Fruit fly (Drosophila melanogaster) whole organism, embryonic: Measurements from ENCODE around the gene Fas2.

Source experiments
- BtbVII ChIP-seq: fragments of 200-800 bp; sonication (Bioruptor generic); optimal IDR thresholded peaks from 3 replicates; lab custom pipeline; 2017; ENCODE audit warnings: missing biosample characterization, mild to moderate bottlenecking, missing genetic modification characterization
- CG10147 ChIP-seq: fragments of 200-800 bp; sonication (Bioruptor generic); optimal IDR thresholded peaks from 2 replicates; lab custom pipeline; 2019; ENCODE audit warnings: missing biosample characterization, mild to moderate bottlenecking, missing genetic modification characterization, moderate library complexity
- CG10267 ChIP-seq: fragments of 200-800 bp; sonication (Bioruptor generic); optimal IDR thresholded peaks from 2 replicates; lab custom pipeline; 2018; ENCODE audit warnings: missing biosample characterization, mild to moderate bottlenecking, missing genetic modification characterization, moderate library complexity
- CG10274 ChIP-seq: fragments of 200-800 bp; sonication (Bioruptor generic); optimal IDR thresholded peaks from 3 replicates; lab custom pipeline; 2017; ENCODE audit warnings: missing biosample characterization, mild to moderate bottlenecking, missing genetic modification characterization
- CG10431 ChIP-seq: fragments of 200-800 bp; sonication (Bioruptor generic); optimal IDR thresholded peaks from 3 replicates; lab custom pipeline; 2018; ENCODE audit warnings: missing biosample characterization, mild to moderate bottlenecking, missing genetic modification characterization
- CG10959 ChIP-seq: fragments of 200-800 bp; sonication (Bioruptor generic); IDR thresholded peaks from 2 replicates; pipeline ENCODE4 v1.3.6; 2022; ENCODE audit warnings: missing biosample characterization, missing genetic modification characterization
- CG11695 ChIP-seq: fragments of 200-800 bp; sonication (Bioruptor generic); IDR thresholded peaks from 3 replicates; pipeline ENCODE4 v1.3.6; 2022; ENCODE audit warnings: missing biosample characterization, missing genetic modification characterization
- CG12942 ChIP-seq: fragments of 200-800 bp; sonication (Bioruptor generic); optimal IDR thresholded peaks from 3 replicates; lab custom pipeline; 2016; ENCODE audit warnings: missing biosample characterization, missing genetic modification characterization
- CG13424 ChIP-seq: fragments of 200-800 bp; sonication (Bioruptor generic); optimal IDR thresholded peaks from 2 replicates; lab custom pipeline; 2019; ENCODE audit warnings: missing biosample characterization, mild to moderate bottlenecking, missing genetic modification characterization, moderate library complexity
- CG14014 ChIP-seq: fragments of 200-800 bp; sonication (Bioruptor generic); IDR thresholded peaks from 2 replicates; pipeline ENCODE4 v1.3.6; 2022; ENCODE audit warnings: missing biosample characterization, missing genetic modification characterization
- CG15514 ChIP-seq: fragments of 200-800 bp; sonication (Bioruptor generic); optimal IDR thresholded peaks from 3 replicates; lab custom pipeline; 2017; ENCODE audit warnings: missing biosample characterization, missing genetic modification characterization, mild to moderate bottlenecking, moderate library complexity, missing genetic modification reagents
- CG1602 ChIP-seq: fragments of 200-800 bp; sonication (Bioruptor generic); optimal IDR thresholded peaks from 3 replicates; lab custom pipeline; 2016; ENCODE audit warnings: missing biosample characterization, missing genetic modification characterization
- CG16815 ChIP-seq: fragments of 200-800 bp; sonication (Bioruptor generic); optimal IDR thresholded peaks from 3 replicates; lab custom pipeline; 2017; ENCODE audit warnings: missing biosample characterization, mild to moderate bottlenecking, missing genetic modification characterization
- CG17328 ChIP-seq: fragments of 200-800 bp; sonication (Bioruptor generic); IDR thresholded peaks from 2 replicates; pipeline ENCODE4 v1.3.6; 2022; ENCODE audit warnings: missing biosample characterization, missing genetic modification characterization
- CG2129 ChIP-seq: fragments of 200-800 bp; sonication (Bioruptor generic); IDR thresholded peaks from 2 replicates; pipeline ENCODE4 v1.3.6; 2022; ENCODE audit warnings: missing biosample characterization, missing genetic modification characterization; ENCODE audit not compliant: partially characterized antibody
- CG32767 ChIP-seq: fragments of 200-800 bp; sonication (Bioruptor generic); IDR thresholded peaks from 2 replicates; pipeline ENCODE4 v1.3.6; 2022; ENCODE audit warnings: missing biosample characterization, missing genetic modification characterization
- CG3407 ChIP-seq: fragments of 200-800 bp; sonication (Bioruptor generic); optimal IDR thresholded peaks from 2 replicates; lab custom pipeline; 2018; ENCODE audit warnings: missing biosample characterization, mild to moderate bottlenecking, missing genetic modification characterization
- CG3726 ChIP-seq: fragments of 200-800 bp; sonication (Bioruptor generic); IDR thresholded peaks from 3 replicates; pipeline ENCODE4, ENCODE4 v1.3.6; 2022; ENCODE audit warnings: missing biosample characterization, missing genetic modification characterization
- CG4404 ChIP-seq: fragments of 200-800 bp; sonication (Bioruptor generic); IDR thresholded peaks from 2 replicates; pipeline ENCODE4 v1.3.6; 2022; ENCODE audit warnings: missing biosample characterization, missing genetic modification characterization
- CG6175 ChIP-seq: fragments of 200-800 bp; sonication (Bioruptor generic); IDR thresholded peaks from 3 replicates; pipeline ENCODE4 v1.3.6; 2022; ENCODE audit warnings: missing biosample characterization, missing genetic modification characterization
- CG6683 ChIP-seq: fragments of 200-800 bp; sonication (Bioruptor generic); optimal IDR thresholded peaks from 2 replicates; lab custom pipeline; 2017; ENCODE audit warnings: missing biosample characterization, mild to moderate bottlenecking, missing genetic modification characterization, missing genetic modification reagents
- CG8089 ChIP-seq: fragments of 200-800 bp; sonication (Bioruptor generic); optimal IDR thresholded peaks from 3 replicates; lab custom pipeline; 2016; ENCODE audit warnings: missing biosample characterization, missing genetic modification characterization
- CG8388 ChIP-seq: fragments of 200-800 bp; sonication (Bioruptor generic); optimal IDR thresholded peaks from 2 replicates; lab custom pipeline; 2019; ENCODE audit warnings: missing biosample characterization, mild to moderate bottlenecking, missing genetic modification characterization, moderate library complexity
- CG8944 ChIP-seq: fragments of 200-800 bp; sonication (Bioruptor generic); optimal IDR thresholded peaks from 3 replicates; lab custom pipeline; 2016; ENCODE audit warnings: missing biosample characterization, missing genetic modification characterization
- CG9727 ChIP-seq: fragments of 200-800 bp; sonication (Bioruptor generic); optimal IDR thresholded peaks from 3 replicates; lab custom pipeline; 2017; ENCODE audit warnings: missing biosample characterization, mild to moderate bottlenecking, missing genetic modification characterization
- CG9932 ChIP-seq: fragments of 200-800 bp; sonication (Bioruptor generic); IDR thresholded peaks from 2 replicates; pipeline ENCODE4 v1.3.6; 2022; ENCODE audit warnings: missing biosample characterization, missing genetic modification characterization
- D19A ChIP-seq: fragments of 200-800 bp; optimal IDR thresholded peaks from 3 replicates; lab custom pipeline; 2019; ENCODE audit warnings: missing biosample characterization, mild to moderate bottlenecking, missing genetic modification characterization, moderate library complexity
- HmgD ChIP-seq: fragments of 200-800 bp; sonication (Bioruptor generic); optimal IDR thresholded peaks from 3 replicates; lab custom pipeline; 2016; ENCODE audit warnings: missing biosample characterization, missing genetic modification characterization
- MBD-R2 ChIP-seq: fragments of 200-800 bp; sonication (Bioruptor generic); IDR thresholded peaks from 2 replicates; pipeline ENCODE4 v1.3.6; 2022; ENCODE audit warnings: missing biosample characterization, missing genetic modification characterization
- Rx ChIP-seq: fragments of 200-800 bp; sonication (Bioruptor generic); IDR thresholded peaks from 2 replicates; pipeline ENCODE4 v1.3.6; 2022; ENCODE audit warnings: missing biosample characterization, missing genetic modification characterization
- Scr ChIP-seq: fragments of 200-800 bp; sonication (Bioruptor generic); IDR thresholded peaks from 2 replicates; pipeline ENCODE4 v1.3.6; 2022; ENCODE audit warnings: missing biosample characterization, missing genetic modification characterization; ENCODE audit not compliant: partially characterized antibody
- Sox100B ChIP-seq: fragments of 200-800 bp; sonication (Bioruptor generic); optimal IDR thresholded peaks from 3 replicates; lab custom pipeline; 2018; ENCODE audit warnings: missing biosample characterization, mild to moderate bottlenecking, missing genetic modification characterization
- TFAM ChIP-seq: fragments of 200-800 bp; sonication (Bioruptor generic); optimal IDR thresholded peaks from 2 replicates; lab custom pipeline; 2017; ENCODE audit warnings: missing biosample characterization, missing genetic modification characterization, inconsistent platforms
- ac ChIP-seq: fragments of 200-800 bp; sonication (Bioruptor generic); optimal IDR thresholded peaks from 3 replicates; lab custom pipeline; 2017; ENCODE audit warnings: missing biosample characterization, mild to moderate bottlenecking, missing genetic modification characterization
- cas ChIP-seq: fragments of 200-800 bp; sonication (Bioruptor generic); IDR thresholded peaks from 2 replicates; pipeline ENCODE4 v1.3.6; 2022; ENCODE audit warnings: missing biosample characterization, missing genetic modification characterization
- cato ChIP-seq: fragments of 200-800 bp; sonication (Bioruptor generic); optimal IDR thresholded peaks from 2 replicates; lab custom pipeline; 2016; ENCODE audit warnings: missing biosample characterization, missing genetic modification characterization, borderline replicate concordance
- da ChIP-seq: fragments of 200-800 bp; sonication (Bioruptor generic); optimal IDR thresholded peaks from 2 replicates; lab custom pipeline; 2016; ENCODE audit warnings: missing biosample characterization, missing genetic modification characterization
- fd102C ChIP-seq: fragments of 200-800 bp; sonication (Bioruptor generic); optimal IDR thresholded peaks from 2 replicates; lab custom pipeline; 2018; ENCODE audit warnings: missing biosample characterization, mild to moderate bottlenecking, missing genetic modification characterization, moderate library complexity
- fd3F ChIP-seq: fragments of 200-800 bp; sonication (Bioruptor generic); optimal IDR thresholded peaks from 2 replicates; lab custom pipeline; 2018; ENCODE audit warnings: missing biosample characterization, mild to moderate bottlenecking, missing genetic modification characterization, moderate library complexity
- gfzf ChIP-seq: fragments of 200-800 bp; sonication (Bioruptor generic); optimal IDR thresholded peaks from 2 replicates; lab custom pipeline; 2016; ENCODE audit warnings: missing biosample characterization, mild to moderate bottlenecking, missing genetic modification characterization, moderate library complexity
- jing ChIP-seq: fragments of 200-800 bp; sonication (Bioruptor generic); optimal IDR thresholded peaks from 2 replicates; lab custom pipeline; 2018; ENCODE audit warnings: missing biosample characterization, mild to moderate bottlenecking, missing genetic modification characterization
- kni ChIP-seq: fragments of 200-800 bp; sonication (Bioruptor generic); optimal IDR thresholded peaks from 3 replicates; lab custom pipeline; 2017; ENCODE audit warnings: mild to moderate bottlenecking, missing biosample characterization, missing genetic modification reagents, missing genetic modification characterization
- maf-S ChIP-seq: fragments of 200-800 bp; sonication (Bioruptor generic); optimal IDR thresholded peaks from 2 replicates; lab custom pipeline; 2016; ENCODE audit warnings: missing biosample characterization, missing genetic modification characterization
- otp ChIP-seq: fragments of 200-800 bp; sonication (Bioruptor generic); IDR thresholded peaks from 3 replicates; pipeline ENCODE4, ENCODE4 v1.3.6; 2022; ENCODE audit warnings: missing biosample characterization, missing genetic modification characterization
- sim ChIP-seq: fragments of 200-800 bp; sonication (Bioruptor generic); IDR thresholded peaks from 2 replicates; pipeline ENCODE4 v1.3.6; 2022; ENCODE audit warnings: missing biosample characterization, missing genetic modification characterization
- sna ChIP-seq: fragments of 200-800 bp; sonication (Bioruptor generic); IDR thresholded peaks from 2 replicates; pipeline ENCODE4 v1.3.6; 2022; ENCODE audit warnings: missing biosample characterization, missing genetic modification characterization; ENCODE audit not compliant: partially characterized antibody
- trem ChIP-seq: fragments of 200-800 bp; optimal IDR thresholded peaks from 3 replicates; lab custom pipeline; 2019; ENCODE audit warnings: missing biosample characterization, mild to moderate bottlenecking, missing genetic modification characterization, moderate library complexity
- ttk ChIP-seq: fragments of 200-800 bp; sonication (Bioruptor generic); IDR thresholded peaks from 2 replicates; pipeline ENCODE4 v2.1.2; 2022; ENCODE audit warnings: missing biosample characterization, missing genetic modification characterization
- yki ChIP-seq: fragments of >200 bp; optimal IDR thresholded peaks from 3 replicates; lab custom pipeline; 2018

Fas2 gene

DNA sequence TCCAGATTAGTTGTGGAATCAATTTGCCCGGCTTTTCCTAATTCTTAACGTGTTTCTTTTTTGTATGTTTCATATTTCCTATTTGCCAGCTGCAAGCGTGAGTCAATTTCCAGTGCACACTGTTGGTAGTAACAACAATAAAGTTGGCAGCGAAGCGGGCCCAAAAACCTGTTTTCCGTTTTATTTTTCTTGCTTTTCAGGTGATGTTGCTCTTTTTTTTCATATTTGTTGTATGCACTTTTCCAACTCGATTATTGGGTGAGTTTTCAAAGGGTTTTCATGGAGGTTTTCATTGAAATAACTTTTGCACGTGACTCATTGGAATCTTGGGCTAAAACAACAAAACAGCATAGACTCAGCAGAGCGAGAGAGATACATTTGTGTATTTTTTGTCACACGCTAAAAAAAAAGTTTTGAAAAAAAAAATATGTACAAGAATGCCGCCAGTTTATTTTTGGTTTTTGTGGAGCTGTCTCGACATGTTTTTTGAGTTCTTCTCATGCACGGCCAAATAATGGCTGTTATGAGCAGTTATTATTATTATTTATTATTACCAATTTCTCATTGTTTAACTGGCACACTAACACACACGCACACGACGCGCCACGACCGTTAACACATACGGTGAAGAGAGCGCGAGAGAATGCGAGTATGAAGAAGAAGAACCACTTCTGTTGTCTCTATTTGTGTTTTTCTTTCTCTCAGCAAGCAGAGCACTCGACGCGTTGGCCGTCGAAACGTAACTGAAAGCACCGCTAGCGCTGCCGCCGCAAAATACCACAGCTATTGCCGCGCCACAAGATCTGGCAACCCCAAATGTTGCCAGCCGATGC, at the start of gene Fas2 (continued):
- TF ChIP-seq CG14014 (GFP tag; lab: Robert Waterston, UW) (peak; percentile 51; the same call in 1 of the 2 replicates), jing (no peak), gfzf (GFP tag; lab: Kevin White, UChicago) (peak; percentile 6), MBD-R2 (peak; percentile 19; the same call in 1 of the 2 replicates), TFAM (GFP tag; lab: Kevin White, UChicago) (no peak), cas (GFP tag; lab: Robert Waterston, UW) (no peak), CG10147 (GFP tag; lab: Kevin White, UChicago) (no peak), CG10959 (GFP tag; lab: Robert Waterston, UW) (no peak), Scr (GFP tag; lab: Robert Waterston, UW) (peak; percentile 40; the same call in 1 of the 2 replicates), CG9932 (peak; percentile 54), ac (GFP tag; lab: Kevin White, UChicago) (peak; percentile 59), CG3407 (GFP tag; lab: Kevin White, UChicago) (peak; percentile 31), da (GFP tag; lab: Kevin White, UChicago) (no peak), CG12942 (GFP tag; lab: Kevin White, UChicago) (no peak), Sox100B (GFP tag; lab: Kevin White, UChicago) (no peak), CG8388 (GFP tag; lab: Kevin White, UChicago) (no peak), CG10431 (GFP tag; lab: Kevin White, UChicago) (no peak), CG15514 (peak; percentile 69), fd102C (GFP tag; lab: Kevin White, UChicago) (peak; percentile 4), cato (GFP tag; lab: Kevin White, UChicago) (no peak), CG3726 (GFP tag; lab: Robert Waterston, UW) (no peak), maf-S (GFP tag; lab: Kevin White, UChicago) (no peak), CG10267 (tag; lab: Kevin White, UChicago) (no peak), sna (GFP tag; lab: Robert Waterston, UW) (peak; percentile 19; the same call in 1 of the 2 replicates), kni (peak; percentile 46), CG11695 (GFP tag; lab: Robert Waterston, UW) (peak; percentile 56; the same call in 1 of the 3 replicates), fd3F (GFP tag; lab: Kevin White, UChicago) (no peak), BtbVII (GFP tag; lab: Kevin White, UChicago) (peak; percentile 63), CG10274 (peak; percentile 21), D19A (no peak), CG13424 (peak; percentile 1), CG17328 (GFP tag; lab: Robert Waterston, UW) (0 out of 2 replicates have a peak, but pooled peaks have one; percentile 30), ttk (GFP tag; lab: Robert Waterston, UW) (0 out of 2 replicates have a peak, but pooled peaks have one; percentile 24), yki (lab: Kevin White, UChicago) (no peak), CG6175 (GFP tag; lab: Robert Waterston, UW) (no peak; the same call in 2 of the 3 replicates), CG8089 (GFP tag; lab: Kevin White, UChicago) (peak; percentile 27), CG4404 (GFP tag; lab: Robert Waterston, UW) (no peak), CG6683 (GFP tag; lab: Kevin White, UChicago) (peak; percentile 9), sim (GFP tag; lab: Robert Waterston, UW) (no peak), otp (GFP tag; lab: Robert Waterston, UW) (0 out of 3 replicates have a peak, but pooled peaks have one; percentile 59), CG1602 (peak; percentile 23), trem (tag; lab: Kevin White, UChicago) (peak; percentile 37), CG2129 (GFP tag; lab: Robert Waterston, UW) (no peak), CG16815 (GFP tag; lab: Kevin White, UChicago) (no peak), CG32767 (GFP tag; lab: Robert Waterston, UW) (no peak), Rx (GFP tag; lab: Robert Waterston, UW) (no peak), HmgD (GFP tag; lab: Kevin White, UChicago) (no peak), CG8944 (no peak), CG9727 (GFP tag; lab: Kevin White, UChicago) (peak; percentile 12)
